Fruit fly (Drosophila melanogaster): ENCODE results near the gene CG14668.
A peak's percentile ranks its signal among the peaks of the same experiment; 100 is the strongest.

CG14668 gene

DNA sequence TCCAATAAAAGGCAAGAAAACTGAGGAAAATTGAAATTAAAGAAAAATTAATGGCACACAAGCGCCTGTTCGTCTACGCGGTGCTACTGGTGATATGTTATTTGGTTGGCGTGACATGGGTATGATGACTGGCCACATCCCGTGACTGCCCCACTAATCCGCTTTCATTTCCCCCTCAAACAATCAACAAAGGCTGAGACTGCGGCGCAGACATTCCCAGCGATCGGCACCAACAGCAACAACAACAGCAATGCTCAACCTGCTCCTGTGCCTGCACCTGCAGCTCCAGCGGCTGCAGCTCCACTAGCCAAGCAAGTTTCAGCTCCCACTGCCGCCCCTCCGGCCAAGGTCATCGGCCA, 32.4 kb downstream of the CG14668 start:
- TF ChIP-seq Ets96B (tag; optimal IDR thresholded peaks at IDR 0.05): no peak
- no peak for TF ChIP-seq svp (GFP tag)
- no peak for TF ChIP-seq Gug (GFP tag; IDR thresholded peaks at IDR 0.05)
- TF ChIP-seq lz (GFP tag; optimal IDR thresholded peaks at IDR 0.05): no peak
- TF ChIP-seq topi (GFP tag; optimal IDR thresholded peaks at IDR 0.05): no peak
- no peak for TF ChIP-seq CG6163 (GFP tag; IDR thresholded peaks at IDR 0.05)

dm6 chr3R:5354373-5355134, 32.9 kb downstream of the CG14668 start, which contains the start of the genes CG11999 and CG1161:
Gene CG11999 (minus strand): TSS chr3R:5354747.
Gene CG1161 (plus strand): TSS chr3R:5355092.
- TF ChIP-seq CG3919 (GFP tag; optimal IDR thresholded peaks at IDR 0.05) (no peak), Sox15 (GFP tag; optimal IDR thresholded peaks at IDR 0.05) (no peak), Met (GFP tag; optimal IDR thresholded peaks at IDR 0.05) (peak; percentile 33), CG31627 (GFP tag; optimal IDR thresholded peaks at IDR 0.05) (peak; percentile 1), topi (GFP tag; optimal IDR thresholded peaks at IDR 0.05) (peak; percentile 24), Sox14 (GFP tag; optimal IDR thresholded peaks at IDR 0.05) (peak; percentile 44), Eip78C (GFP tag) (peak; percentile 55), dac (GFP tag; optimal IDR thresholded peaks at IDR 0.05) (no peak), Eip75B (GFP tag; optimal IDR thresholded peaks at IDR 0.05) (peak; percentile 34), lz (GFP tag; optimal IDR thresholded peaks at IDR 0.05) (peak; percentile 13), esn (GFP tag; optimal IDR thresholded peaks at IDR 0.05) (peak; percentile 34), fkh (GFP tag; optimal IDR thresholded peaks at IDR 0.05) (peak; percentile 16), dsx (GFP tag; optimal IDR thresholded peaks at IDR 0.05; ENCODE audit: poor library complexity, severe bottlenecking) (peak; percentile 41), CG15336 (GFP tag; IDR thresholded peaks at IDR 0.05) (no peak), salr (GFP tag; optimal IDR thresholded peaks at IDR 0.05) (no peak)

dm6 chr3R:5350393-5350972, 37.0 kb downstream of the CG14668 start, which contains the start of gene mtd:
Gene mtd (minus strand): TSS chr3R:5350443.
- TF ChIP-seq achi (GFP tag; optimal IDR thresholded peaks at IDR 0.05) (no peak), CG6163 (GFP tag; IDR thresholded peaks at IDR 0.05) (0 out of 3 replicates have a peak, but pooled peaks have one; percentile 28)

DNA sequence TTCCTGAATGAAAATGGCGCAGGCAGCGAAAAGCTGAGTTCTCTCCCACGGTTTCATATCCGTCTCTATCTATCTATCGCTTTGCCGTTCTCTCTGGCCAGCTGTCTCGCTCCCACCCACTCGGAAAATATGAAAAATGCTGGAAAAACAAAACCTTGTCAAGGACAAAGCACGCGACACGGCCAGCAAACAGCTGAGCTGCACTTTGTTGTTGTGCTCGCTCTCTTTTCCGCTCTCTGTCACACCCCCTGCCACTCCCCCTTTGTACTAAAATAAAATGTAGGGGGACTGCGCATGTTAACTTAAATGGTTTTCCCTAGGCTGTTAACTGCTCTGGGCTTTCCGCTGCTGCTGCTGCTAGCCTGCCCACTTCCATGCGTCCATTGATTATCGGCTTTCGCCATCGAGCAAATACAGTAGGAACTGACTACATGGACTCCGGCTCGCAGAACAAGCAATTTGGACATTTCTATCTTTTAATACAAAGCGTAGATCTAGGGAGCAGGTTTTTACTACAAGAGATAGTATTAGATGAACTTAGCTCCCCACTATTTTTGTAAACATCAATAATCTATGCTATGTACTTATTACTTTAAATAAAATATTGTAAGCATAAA, 40.6 kb downstream of the CG14668 start:
- TF ChIP-seq net (GFP tag; optimal IDR thresholded peaks at IDR 0.05) (no peak), Ets96B (tag; optimal IDR thresholded peaks at IDR 0.05) (no peak), OdsH (GFP tag; optimal IDR thresholded peaks at IDR 0.05) (no peak), Smox (GFP tag; optimal IDR thresholded peaks at IDR 0.05) (no peak)

All from whole organism, prepupa.